Worm (Caenorhabditis elegans) whole organism, late embryonic: ENCODE results near the gene orc-2.

ENCODE experiments used
- fkh-10 ChIP-seq: fragments of 150-350 bp; optimal IDR thresholded peaks from 2 replicates; lab custom pipeline; 2014; ENCODE audit warnings: missing biosample characterization, missing genetic modification reagents, missing genetic modification characterization
- ttx-3 ChIP-seq: sonication (generic microtip); optimal IDR thresholded peaks from 2 replicates; lab custom pipeline; 2016; ENCODE audit warnings: missing genetic modification reagents, missing genetic modification characterization, missing compliant biosample characterization

- no peak for TF ChIP-seq fkh-10 (GFP tag; lab: Kevin White, UChicago)
- TF ChIP-seq ttx-3 (tag; lab: Kevin White, UChicago) = no peak
These were observed 22.2 kb downstream of the orc-2 start for ce11 chrII:10895959-10896358.
